Worm (Caenorhabditis elegans) whole organism, L2 larva: Measurements from ENCODE around the gene C05E11.7.

ENCODE experiments used
- R02D3.7 ChIP-seq: fragments of 150-350 bp; optimal IDR thresholded peaks from 2 replicates; lab custom pipeline; 2014; ENCODE audit warnings: missing biosample characterization, missing genetic modification characterization
- ama-1 ChIP-seq: fragments of 150-350 bp; optimal IDR thresholded peaks from 2 replicates; lab custom pipeline; 2018; ENCODE audit warnings: inconsistent platforms
- ceh-16 ChIP-seq: fragments of 150-350 bp; optimal IDR thresholded peaks from 2 replicates; lab custom pipeline; 2014; ENCODE audit warnings: missing biosample characterization, missing genetic modification characterization
- elt-3 ChIP-seq: sonication (generic microtip); optimal IDR thresholded peaks from 2 replicates; lab custom pipeline; 2017; ENCODE audit warnings: missing biosample characterization, missing genetic modification characterization
- lsy-2 ChIP-seq, 2 experiments: fragments of 150-350 bp in 1 of 2; sonication (generic microtip) in 1 of 2; optimal IDR thresholded peaks; 2 replicates each; lab custom pipeline; 2014 to 2017; ENCODE audit warnings: missing biosample characterization in 2 of 2, missing genetic modification characterization in 2 of 2
- mdl-1 ChIP-seq, 2 experiments: fragments of 150-350 bp in 1 of 2; sonication (generic microtip) in 1 of 2; optimal IDR thresholded peaks; 2 replicates each; lab custom pipeline; 2017; ENCODE audit warnings: missing biosample characterization in 2 of 2, missing genetic modification characterization in 2 of 2
- nhr-10 ChIP-seq: sonication (generic microtip); optimal IDR thresholded peaks from 2 replicates; lab custom pipeline; 2017; ENCODE audit warnings: missing biosample characterization, missing genetic modification characterization
- nhr-12 ChIP-seq: fragments of 150-350 bp; optimal IDR thresholded peaks from 2 replicates; lab custom pipeline; 2014; ENCODE audit warnings: missing biosample characterization, missing genetic modification characterization
- ztf-11 ChIP-seq: sonication (generic microtip); optimal IDR thresholded peaks from 2 replicates; lab custom pipeline; 2017; ENCODE audit warnings: missing biosample characterization, missing genetic modification characterization

ce11 chrX:4534112-4534511 is 51.4 kb downstream of the C05E11.7 start:
- TF ChIP-seq mdl-1 (tag; optimal IDR thresholded peaks at IDR 0.05; lab: Kevin White, UChicago) (no peak), nhr-10 (no peak), ztf-11 (tag; lab: Kevin White, UChicago) (no peak), nhr-12 (tag; lab: Kevin White, UChicago) (no peak), R02D3.7 (no peak), lsy-2 (tag; optimal IDR thresholded peaks at IDR 0.05; lab: Kevin White, UChicago) (no peak), elt-3 (tag; lab: Kevin White, UChicago) (no peak), ceh-16 (tag; lab: Kevin White, UChicago) (no peak), ama-1 (lab: Kevin White, UChicago) (no peak)
